Fruit fly (Drosophila melanogaster) whole organism, embryonic: ENCODE measurements around the gene Rnb.

Experiments
- B-H2 ChIP-seq: fragments of 200-800 bp; sonication (Bioruptor generic); optimal IDR thresholded peaks from 2 replicates; lab custom pipeline; 2018; ENCODE audit warnings: missing biosample characterization, mild to moderate bottlenecking, missing genetic modification characterization
- CG11560 ChIP-seq: fragments of 200-800 bp; sonication (Bioruptor generic); IDR thresholded peaks from 3 replicates; pipeline ENCODE4 v1.3.6; 2022; ENCODE audit warnings: missing biosample characterization, missing genetic modification characterization
- CG1233 ChIP-seq: fragments of 200-800 bp; sonication (Bioruptor generic); optimal IDR thresholded peaks from 4 replicates; lab custom pipeline; 2018; ENCODE audit warnings: missing biosample characterization, mild to moderate bottlenecking, missing genetic modification characterization
- CG13775 ChIP-seq: fragments of 200-800 bp; sonication (Bioruptor generic); optimal IDR thresholded peaks from 3 replicates; lab custom pipeline; 2017; ENCODE audit warnings: missing biosample characterization, mild to moderate bottlenecking, missing genetic modification characterization
- CG18599 ChIP-seq: fragments of 200-800 bp; sonication (Bioruptor generic); optimal IDR thresholded peaks from 3 replicates; lab custom pipeline; 2017; ENCODE audit warnings: missing biosample characterization, missing genetic modification characterization, mild to moderate bottlenecking, moderate library complexity, missing genetic modification reagents
- CG2129 ChIP-seq: fragments of 200-800 bp; sonication (Bioruptor generic); IDR thresholded peaks from 2 replicates; pipeline ENCODE4 v1.3.6; 2022; ENCODE audit warnings: missing biosample characterization, missing genetic modification characterization; ENCODE audit not compliant: partially characterized antibody
- CG2199 ChIP-seq: fragments of 200-800 bp; sonication (Bioruptor generic); IDR thresholded peaks from 3 replicates; pipeline ENCODE4 v1.3.6; 2022; ENCODE audit warnings: missing biosample characterization, missing genetic modification characterization
- CG30403 ChIP-seq: fragments of 200-800 bp; sonication (Bioruptor generic); optimal IDR thresholded peaks from 3 replicates; lab custom pipeline; 2016; ENCODE audit warnings: missing biosample characterization, missing genetic modification characterization
- CG33557 ChIP-seq: fragments of 200-800 bp; sonication (Bioruptor generic); optimal IDR thresholded peaks from 2 replicates; lab custom pipeline; 2019; ENCODE audit warnings: missing biosample characterization, mild to moderate bottlenecking, missing genetic modification characterization, moderate library complexity
- CG4282 ChIP-seq: fragments of 200-800 bp; sonication (Bioruptor generic); optimal IDR thresholded peaks from 2 replicates; lab custom pipeline; 2016; ENCODE audit warnings: missing biosample characterization, missing genetic modification characterization
- CG4360 ChIP-seq: fragments of 200-800 bp; sonication (Bioruptor generic); IDR thresholded peaks from 2 replicates; pipeline ENCODE4 v1.3.6; 2022; ENCODE audit warnings: missing biosample characterization, missing genetic modification characterization
- CG7963 ChIP-seq: fragments of 200-800 bp; sonication (Bioruptor generic); IDR thresholded peaks from 3 replicates; pipeline ENCODE4 v1.3.6; 2022; ENCODE audit warnings: missing biosample characterization, missing genetic modification characterization; ENCODE audit not compliant: partially characterized antibody
- CG8281 ChIP-seq: fragments of 200-800 bp; sonication (Bioruptor generic); optimal IDR thresholded peaks from 2 replicates; lab custom pipeline; 2018; ENCODE audit warnings: missing biosample characterization, mild to moderate bottlenecking, missing genetic modification characterization, moderate library complexity
- D ChIP-seq, 2 experiments: fragments of 200-800 bp in 1 of 2; fragments of >200 bp in 1 of 2; sonication (Bioruptor generic) in 1 of 2; optimal IDR thresholded peaks; 2 replicates in 1 of 2; 3 replicates in 1 of 2; lab custom pipeline; 2017; ENCODE audit warnings: mild to moderate bottlenecking in 1 of 2, missing biosample characterization in 1 of 2, missing genetic modification characterization in 1 of 2, missing genetic modification reagents in 1 of 2
- HHEX ChIP-seq: fragments of 200-800 bp; sonication (Bioruptor generic); optimal IDR thresholded peaks from 3 replicates; lab custom pipeline; 2017; ENCODE audit warnings: missing biosample characterization, mild to moderate bottlenecking, missing genetic modification characterization, missing genetic modification reagents
- Hr78 ChIP-seq, 2 experiments: fragments of 200-800 bp in 1 of 2; fragments of >200 bp in 1 of 2; sonication (Bioruptor generic) in 1 of 2; optimal IDR thresholded peaks; 2 replicates each; lab custom pipeline; 2017 to 2019; ENCODE audit warnings: missing biosample characterization in 2 of 2, missing genetic modification characterization in 2 of 2, mild to moderate bottlenecking in 1 of 2, moderate library complexity in 1 of 2
- Hsf ChIP-seq: fragments of 200-800 bp; sonication (Bioruptor generic); optimal IDR thresholded peaks from 3 replicates; lab custom pipeline; 2016; ENCODE audit warnings: missing biosample characterization, missing genetic modification characterization
- Lim3 ChIP-seq: fragments of 200-800 bp; sonication (Bioruptor generic); IDR thresholded peaks from 2 replicates; pipeline ENCODE4 v1.3.6; 2022; ENCODE audit warnings: missing biosample characterization, missing genetic modification characterization
- MTF-1 ChIP-seq: fragments of 200-800 bp; sonication (Bioruptor generic); optimal IDR thresholded peaks from 2 replicates; lab custom pipeline; 2018; ENCODE audit warnings: missing biosample characterization, mild to moderate bottlenecking, missing genetic modification characterization, borderline replicate concordance
- Myb ChIP-seq: fragments of 200-800 bp; sonication (Bioruptor generic); optimal IDR thresholded peaks from 2 replicates; lab custom pipeline; 2016; ENCODE audit warnings: missing biosample characterization, missing genetic modification characterization
- Nf-YA ChIP-seq: fragments of 200-800 bp; sonication (Bioruptor generic); IDR thresholded peaks from 2 replicates; pipeline ENCODE4 v1.3.6; 2022; ENCODE audit warnings: missing biosample characterization, missing genetic modification characterization
- Opbp ChIP-seq: fragments of 200-800 bp; sonication (Bioruptor generic); IDR thresholded peaks from 3 replicates; pipeline ENCODE4 v1.3.6; 2022; ENCODE audit warnings: missing biosample characterization, missing genetic modification characterization; ENCODE audit not compliant: partially characterized antibody
- Pdp1 ChIP-seq, 2 experiments: fragments of 200-800 bp; sonication (Bioruptor generic); optimal IDR thresholded peaks; 3 replicates each; lab custom pipeline; 2016; ENCODE audit warnings: missing biosample characterization in 2 of 2, missing genetic modification characterization in 2 of 2, mild to moderate bottlenecking in 1 of 2, moderate library complexity in 1 of 2
- Rx ChIP-seq: fragments of 200-800 bp; sonication (Bioruptor generic); IDR thresholded peaks from 2 replicates; pipeline ENCODE4 v1.3.6; 2022; ENCODE audit warnings: missing biosample characterization, missing genetic modification characterization
- Spps ChIP-seq: fragments of 200-800 bp; sonication (Bioruptor generic); optimal IDR thresholded peaks from 2 replicates; lab custom pipeline; 2018; ENCODE audit warnings: missing biosample characterization, mild to moderate bottlenecking, missing genetic modification characterization
- Ssrp ChIP-seq: fragments of 200-800 bp; sonication (Bioruptor generic); optimal IDR thresholded peaks from 2 replicates; lab custom pipeline; 2018; ENCODE audit warnings: missing biosample characterization, mild to moderate bottlenecking, missing genetic modification characterization, moderate library complexity
- ab ChIP-seq: fragments of 200-800 bp; sonication (Bioruptor generic); optimal IDR thresholded peaks from 2 replicates; lab custom pipeline; 2016; ENCODE audit warnings: missing biosample characterization, missing genetic modification characterization
- abd-A ChIP-seq: fragments of 200-800 bp; sonication (Bioruptor generic); optimal IDR thresholded peaks from 3 replicates; lab custom pipeline; 2019; ENCODE audit warnings: missing biosample characterization, mild to moderate bottlenecking, missing genetic modification characterization, moderate library complexity
- ato ChIP-seq: fragments of 200-800 bp; sonication (Bioruptor generic); IDR thresholded peaks from 2 replicates; pipeline ENCODE4 v1.3.6; 2022; ENCODE audit warnings: missing biosample characterization, missing genetic modification characterization; ENCODE audit not compliant: partially characterized antibody
- bigmax ChIP-seq: fragments of 200-800 bp; sonication (Bioruptor generic); optimal IDR thresholded peaks from 2 replicates; lab custom pipeline; 2018; ENCODE audit warnings: missing biosample characterization, mild to moderate bottlenecking, missing genetic modification characterization
- cad ChIP-seq: fragments of >200 bp; optimal IDR thresholded peaks from 2 replicates; lab custom pipeline; 2017; ENCODE audit warnings: missing biosample characterization, missing genetic modification characterization
- cato ChIP-seq: fragments of 200-800 bp; sonication (Bioruptor generic); optimal IDR thresholded peaks from 2 replicates; lab custom pipeline; 2016; ENCODE audit warnings: missing biosample characterization, missing genetic modification characterization, borderline replicate concordance
- dm ChIP-seq: fragments of 200-800 bp; sonication (Bioruptor generic); optimal IDR thresholded peaks from 3 replicates; lab custom pipeline; 2016; ENCODE audit warnings: missing biosample characterization, missing genetic modification characterization
- dysf ChIP-seq: fragments of 200-800 bp; sonication (Bioruptor generic); IDR thresholded peaks from 3 replicates; pipeline ENCODE4 v1.3.6; 2022; ENCODE audit warnings: missing biosample characterization, missing genetic modification characterization
- emc ChIP-seq: fragments of 200-800 bp; sonication (Bioruptor generic); optimal IDR thresholded peaks from 2 replicates; lab custom pipeline; 2016; ENCODE audit warnings: missing biosample characterization, missing genetic modification characterization
- ems ChIP-seq: fragments of 200-800 bp; sonication (Bioruptor generic); optimal IDR thresholded peaks from 3 replicates; lab custom pipeline; 2016; ENCODE audit warnings: missing biosample characterization, missing genetic modification characterization
- fd64A ChIP-seq: fragments of 200-800 bp; sonication (Bioruptor generic); optimal IDR thresholded peaks from 3 replicates; lab custom pipeline; 2018; ENCODE audit warnings: missing biosample characterization, mild to moderate bottlenecking, missing genetic modification characterization
- gem ChIP-seq: fragments of 200-800 bp; sonication (Bioruptor generic); optimal IDR thresholded peaks from 2 replicates; lab custom pipeline; 2019; ENCODE audit warnings: missing biosample characterization, mild to moderate bottlenecking, missing genetic modification characterization, moderate library complexity
- gt ChIP-seq: fragments of 200-800 bp; sonication (Bioruptor generic); IDR thresholded peaks from 2 replicates; pipeline ENCODE4 v1.3.6; 2022; ENCODE audit warnings: missing biosample characterization, missing genetic modification characterization
- h ChIP-seq: fragments of >200 bp; optimal IDR thresholded peaks from 2 replicates; lab custom pipeline; 2017
- insv ChIP-seq, 2 experiments: fragments of 200-800 bp; sonication (Bioruptor generic); optimal IDR thresholded peaks; 3 replicates each; lab custom pipeline; 2016 to 2018; ENCODE audit warnings: missing biosample characterization in 2 of 2, missing genetic modification characterization in 2 of 2
- klu ChIP-seq: fragments of 200-800 bp; sonication (Bioruptor generic); IDR thresholded peaks from 2 replicates; pipeline ENCODE4 v1.3.6; 2022; ENCODE audit warnings: missing biosample characterization, missing genetic modification characterization
- org-1 ChIP-seq: fragments of 200-800 bp; sonication (Bioruptor generic); optimal IDR thresholded peaks from 2 replicates; lab custom pipeline; 2017; ENCODE audit warnings: missing biosample characterization, missing genetic modification characterization
- rib ChIP-seq: fragments of 200-800 bp; sonication (Bioruptor generic); IDR thresholded peaks from 2 replicates; pipeline ENCODE4 v1.3.6; 2022; ENCODE audit warnings: missing biosample characterization, missing genetic modification characterization
- scrt ChIP-seq: fragments of 200-800 bp; sonication (Bioruptor generic); optimal IDR thresholded peaks from 2 replicates; lab custom pipeline; 2018; ENCODE audit warnings: missing biosample characterization, mild to moderate bottlenecking, missing genetic modification characterization, moderate library complexity
- sens-2 ChIP-seq: fragments of 200-800 bp; sonication (Bioruptor generic); IDR thresholded peaks from 2 replicates; pipeline ENCODE4 v1.3.6; 2022; ENCODE audit warnings: missing biosample characterization, missing genetic modification characterization
- sisA ChIP-seq: fragments of 200-800 bp; sonication (Bioruptor generic); IDR thresholded peaks from 2 replicates; pipeline ENCODE4 v1.3.6; 2022; ENCODE audit warnings: missing biosample characterization, missing genetic modification characterization
- ssp ChIP-seq: fragments of 200-800 bp; sonication (Bioruptor generic); IDR thresholded peaks from 2 replicates; pipeline ENCODE4 v1.3.6; 2022; ENCODE audit warnings: missing biosample characterization, missing genetic modification characterization
- tup ChIP-seq: fragments of 200-800 bp; sonication (Bioruptor generic); optimal IDR thresholded peaks from 2 replicates; lab custom pipeline; 2016; ENCODE audit warnings: missing biosample characterization, mild to moderate bottlenecking, missing genetic modification characterization, moderate library complexity
- yki ChIP-seq: fragments of >200 bp; optimal IDR thresholded peaks from 3 replicates; lab custom pipeline; 2018
- zfh1 ChIP-seq: fragments of 200-800 bp; sonication (Bioruptor generic); IDR thresholded peaks from 3 replicates; pipeline ENCODE4 v1.3.6; 2022; ENCODE audit warnings: missing biosample characterization, missing genetic modification characterization

Gene Rnb

DNA sequence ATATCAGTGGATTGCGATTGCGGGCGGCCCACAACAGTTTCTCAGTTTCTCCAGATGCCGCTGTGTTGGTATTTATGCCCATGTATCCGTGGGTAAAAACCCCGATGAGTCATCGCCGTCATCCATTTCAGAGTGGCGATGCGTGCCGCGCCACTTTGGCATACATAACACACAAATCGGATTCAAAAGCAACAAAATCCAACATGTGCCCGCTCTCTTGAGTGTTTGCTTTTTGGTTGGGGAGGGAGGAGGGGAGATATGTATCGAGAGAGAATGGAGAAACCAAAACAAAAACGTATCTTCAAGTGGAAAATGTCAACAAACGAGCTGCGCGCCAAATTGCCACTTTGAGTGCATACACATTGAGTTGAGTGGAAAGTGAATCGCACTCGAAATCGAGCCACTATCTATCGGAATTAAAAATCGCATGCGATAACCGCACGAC, 27.5 kb downstream of the Rnb start (continued):
- TF ChIP-seq cato, result no peak
- TF ChIP-seq Hsf, result no peak
- TF ChIP-seq Nf-YA, result no peak
- TF ChIP-seq CG8281 (tag; lab: Kevin White, UChicago), result no peak
- TF ChIP-seq Lim3 (GFP tag; lab: Robert Waterston, UW), result no peak
- 0 out of 3 replicates have a peak, but pooled peaks have one; percentile 13 for TF ChIP-seq Opbp
- TF ChIP-seq yki, result no peak
- 0 out of 3 replicates have a peak, but pooled peaks have one; percentile 64 for TF ChIP-seq CG2199 (GFP tag; lab: Robert Waterston, UW)
- TF ChIP-seq ab (GFP tag; lab: Kevin White, UChicago), result no peak
- TF ChIP-seq h (lab: Kevin White, UChicago), result no peak
- no peak for TF ChIP-seq scrt
- no peak for TF ChIP-seq gem (tag; lab: Kevin White, UChicago)
- no peak for TF ChIP-seq CG33557
- TF ChIP-seq insv (GFP tag; optimal IDR thresholded peaks at IDR 0.05; lab: Kevin White, UChicago), result peak in 1 of 2 experiments; percentile 65
- TF ChIP-seq D (optimal IDR thresholded peaks at IDR 0.05; lab: Kevin White, UChicago), result no peak
- no peak for TF ChIP-seq D (GFP tag; optimal IDR thresholded peaks at IDR 0.05; lab: Kevin White, UChicago)
- TF ChIP-seq Rx (GFP tag; lab: Robert Waterston, UW), result no peak
- TF ChIP-seq ems (GFP tag; lab: Kevin White, UChicago), result no peak
- TF ChIP-seq CG18599 (GFP tag; lab: Kevin White, UChicago), result no peak
- TF ChIP-seq sisA (GFP tag; lab: Robert Waterston, UW), result no peak
- no peak for TF ChIP-seq CG1233 (GFP tag; lab: Kevin White, UChicago)
- TF ChIP-seq tup (GFP tag; lab: Kevin White, UChicago), result no peak
- TF ChIP-seq sens-2 (GFP tag; lab: Robert Waterston, UW), result no peak
- TF ChIP-seq gt (GFP tag; lab: Robert Waterston, UW), result no peak
- TF ChIP-seq CG30403 (GFP tag; lab: Kevin White, UChicago), result no peak
- TF ChIP-seq ssp (GFP tag; lab: Robert Waterston, UW), result no peak
- TF ChIP-seq org-1, result no peak
- TF ChIP-seq emc (GFP tag; lab: Kevin White, UChicago), result no peak
- no peak for TF ChIP-seq Myb
- TF ChIP-seq rib (GFP tag; lab: Robert Waterston, UW), result 0 out of 2 replicates have a peak, but pooled peaks have one; percentile 33
- no peak for TF ChIP-seq cad
- TF ChIP-seq Ssrp (tag; lab: Kevin White, UChicago), result no peak
- no peak for TF ChIP-seq CG7963 (GFP tag; lab: Robert Waterston, UW)
- peak; percentile 92 for TF ChIP-seq abd-A (tag; lab: Kevin White, UChicago)
- no peak for TF ChIP-seq zfh1 (GFP tag; lab: Robert Waterston, UW)
- no peak for TF ChIP-seq ato (GFP tag; lab: Robert Waterston, UW)
- TF ChIP-seq fd64A, result no peak
- no peak for TF ChIP-seq Spps
- peak; percentile 27; the same call in 1 of the 2 replicates for TF ChIP-seq CG4360 (GFP tag; lab: Robert Waterston, UW)
- TF ChIP-seq CG11560 (tag; lab: Robert Waterston, UW), result no peak
- TF ChIP-seq HHEX (GFP tag; lab: Kevin White, UChicago), result no peak
- TF ChIP-seq CG4282 (GFP tag; lab: Kevin White, UChicago), result no peak
- TF ChIP-seq dysf (GFP tag; lab: Robert Waterston, UW), result no peak
- TF ChIP-seq MTF-1 (GFP tag; lab: Kevin White, UChicago), result no peak
- no peak for TF ChIP-seq dm (GFP tag; lab: Kevin White, UChicago)
- TF ChIP-seq B-H2 (GFP tag; lab: Kevin White, UChicago), result peak; percentile 24
- peak in 1 of 2 experiments; percentile 88 for TF ChIP-seq Pdp1 (GFP tag; optimal IDR thresholded peaks at IDR 0.05; lab: Kevin White, UChicago)
- no peak for TF ChIP-seq CG13775 (GFP tag; lab: Kevin White, UChicago)
- no peak for TF ChIP-seq bigmax (GFP tag; lab: Kevin White, UChicago)
- TF ChIP-seq CG2129 (GFP tag; lab: Robert Waterston, UW), result 0 out of 2 replicates have a peak, but pooled peaks have one; percentile 13
- no peak for TF ChIP-seq klu (GFP tag; lab: Robert Waterston, UW)
- no peak for TF ChIP-seq Hr78 (GFP tag; optimal IDR thresholded peaks at IDR 0.05; lab: Kevin White, UChicago)
